Fruit fly (Drosophila melanogaster): ENCODE data around the gene arx.

- TF ChIP-seq psq (optimal IDR thresholded peaks at IDR 0.05) (no peak), h (optimal IDR thresholded peaks at IDR 0.05) (no peak), ttk (optimal IDR thresholded peaks at IDR 0.05) (no peak), Myc (optimal IDR thresholded peaks at IDR 0.05) (no peak), insv (optimal IDR thresholded peaks at IDR 0.05) (no peak)
Observed at dm6 chr3L:18920219-18920618, 18.9 kb upstream of the arx start, which contains the start of gene CG18223.
